Fruit fly (Drosophila melanogaster) whole organism, adult: ENCODE measurements around the gene CG32551.

ENCODE experiments used
- CG11617 ChIP-seq: fragments of 200-800 bp; sonication (Bioruptor generic); optimal IDR thresholded peaks from 2 replicates; lab custom pipeline; 2017; ENCODE audit warnings: mild to moderate bottlenecking, missing biosample characterization, missing genetic modification reagents, missing genetic modification characterization
- CG12768 ChIP-seq: fragments of 200-800 bp; sonication (Bioruptor generic); optimal IDR thresholded peaks from 2 replicates; lab custom pipeline; 2017; ENCODE audit warnings: missing biosample characterization, missing genetic modification characterization, mild to moderate bottlenecking, moderate library complexity, missing genetic modification reagents
- CG14711 ChIP-seq: fragments of 200-800 bp; sonication (Bioruptor generic); optimal IDR thresholded peaks from 2 replicates; lab custom pipeline; 2018; ENCODE audit warnings: missing biosample characterization, mild to moderate bottlenecking, missing genetic modification characterization, moderate library complexity
- CG1620 ChIP-seq: fragments of 200-800 bp; sonication (Bioruptor generic); optimal IDR thresholded peaks from 2 replicates; lab custom pipeline; 2016; ENCODE audit warnings: missing biosample characterization, missing genetic modification characterization
- CG33017 ChIP-seq: fragments of 200-800 bp; sonication (Bioruptor generic); optimal IDR thresholded peaks from 2 replicates; lab custom pipeline; 2018; ENCODE audit warnings: missing biosample characterization, mild to moderate bottlenecking, missing genetic modification characterization, moderate library complexity
- CG5204 ChIP-seq: fragments of 200-800 bp; sonication (Bioruptor generic); optimal IDR thresholded peaks from 2 replicates; lab custom pipeline; 2016; ENCODE audit warnings: missing biosample characterization, missing genetic modification characterization
- CG7045 ChIP-seq: fragments of 200-800 bp; sonication (Bioruptor generic); optimal IDR thresholded peaks from 2 replicates; lab custom pipeline; 2017; ENCODE audit warnings: missing biosample characterization, mild to moderate bottlenecking, missing genetic modification characterization
- CG7101 ChIP-seq: fragments of 200-800 bp; sonication (Bioruptor generic); optimal IDR thresholded peaks from 2 replicates; lab custom pipeline; 2018; ENCODE audit warnings: missing biosample characterization, mild to moderate bottlenecking, missing genetic modification characterization, moderate library complexity
- Clk ChIP-seq: fragments of 200-800 bp; sonication (Bioruptor generic); optimal IDR thresholded peaks from 2 replicates; lab custom pipeline; 2017; ENCODE audit warnings: missing biosample characterization, missing genetic modification characterization
- Crg-1 ChIP-seq: fragments of 200-800 bp; sonication (Bioruptor generic); optimal IDR thresholded peaks from 2 replicates; lab custom pipeline; 2016; ENCODE audit warnings: missing biosample characterization, missing genetic modification characterization
- Hr96 ChIP-seq: fragments of 200-800 bp; sonication (Bioruptor generic); optimal IDR thresholded peaks from 2 replicates; lab custom pipeline; 2016; ENCODE audit warnings: missing biosample characterization, missing genetic modification characterization
- Mnt ChIP-seq: fragments of 200-800 bp; sonication (Bioruptor generic); optimal IDR thresholded peaks from 2 replicates; lab custom pipeline; 2016; ENCODE audit warnings: missing biosample characterization, mild to moderate bottlenecking, missing genetic modification characterization
- bab1 ChIP-seq: fragments of 200-800 bp; sonication (Bioruptor generic); optimal IDR thresholded peaks from 3 replicates; lab custom pipeline; 2019; ENCODE audit warnings: missing biosample characterization, mild to moderate bottlenecking, missing genetic modification characterization, moderate library complexity
- cic ChIP-seq: fragments of 200-800 bp; sonication (Bioruptor generic); optimal IDR thresholded peaks from 2 replicates; lab custom pipeline; 2017; ENCODE audit warnings: missing biosample characterization, mild to moderate bottlenecking, missing genetic modification characterization, moderate library complexity
- cnc ChIP-seq, 2 experiments: fragments of >200 bp; optimal IDR thresholded peaks; 2 replicates each; lab custom pipeline; 2017
- kay ChIP-seq: fragments of 200-800 bp; sonication (Bioruptor generic); peaks from one replicate; lab custom pipeline; 2016; ENCODE audit warnings: missing biosample characterization, missing genetic modification characterization, borderline replicate concordance
- ovo ChIP-seq: fragments of 200-800 bp; sonication (Bioruptor generic); optimal IDR thresholded peaks from 2 replicates; lab custom pipeline; 2016; ENCODE audit warnings: missing biosample characterization, missing genetic modification characterization
- pad ChIP-seq: fragments of 200-800 bp; sonication (Bioruptor generic); optimal IDR thresholded peaks from 3 replicates; lab custom pipeline; 2017; ENCODE audit warnings: missing biosample characterization, missing genetic modification characterization, mild to moderate bottlenecking, moderate library complexity, missing genetic modification reagents
- tj ChIP-seq: fragments of 200-800 bp; sonication (Bioruptor generic); optimal IDR thresholded peaks from 3 replicates; lab custom pipeline; 2017; ENCODE audit warnings: missing biosample characterization, mild to moderate bottlenecking, missing genetic modification characterization, moderate library complexity
- toe ChIP-seq: fragments of 200-800 bp; sonication (Bioruptor generic); optimal IDR thresholded peaks from 2 replicates; lab custom pipeline; 2016; ENCODE audit warnings: missing biosample characterization, missing genetic modification characterization

Gene CG32551

dm6 chrX:18422112-18422511 is 16.6 kb upstream of the CG32551 start, which contains the start of gene CG42323:
Gene CG42323 (plus strand): TSS chrX:18422413.
- TF ChIP-seq CG7101 (tag; lab: Kevin White, UChicago) (no peak), ovo (GFP tag; lab: Kevin White, UChicago) (no peak), Clk (GFP tag; lab: Kevin White, UChicago) (no peak), CG33017 (tag; lab: Kevin White, UChicago) (no peak), bab1 (no peak), CG11617 (GFP tag; lab: Kevin White, UChicago) (no peak), CG14711 (tag; lab: Kevin White, UChicago) (no peak), kay (GFP tag; lab: Kevin White, UChicago) (no peak), pad (no peak), CG5204 (GFP tag; lab: Kevin White, UChicago) (no peak), CG7045 (GFP tag; lab: Kevin White, UChicago) (no peak), Hr96 (GFP tag; lab: Kevin White, UChicago) (no peak), toe (GFP tag; lab: Kevin White, UChicago) (no peak), cnc (optimal IDR thresholded peaks at IDR 0.05; lab: Kevin White, UChicago) (no peak), tj (GFP tag; lab: Kevin White, UChicago) (no peak), Crg-1 (GFP tag; lab: Kevin White, UChicago) (no peak), cic (no peak), CG12768 (no peak), CG1620 (GFP tag; lab: Kevin White, UChicago) (no peak)

DNA sequence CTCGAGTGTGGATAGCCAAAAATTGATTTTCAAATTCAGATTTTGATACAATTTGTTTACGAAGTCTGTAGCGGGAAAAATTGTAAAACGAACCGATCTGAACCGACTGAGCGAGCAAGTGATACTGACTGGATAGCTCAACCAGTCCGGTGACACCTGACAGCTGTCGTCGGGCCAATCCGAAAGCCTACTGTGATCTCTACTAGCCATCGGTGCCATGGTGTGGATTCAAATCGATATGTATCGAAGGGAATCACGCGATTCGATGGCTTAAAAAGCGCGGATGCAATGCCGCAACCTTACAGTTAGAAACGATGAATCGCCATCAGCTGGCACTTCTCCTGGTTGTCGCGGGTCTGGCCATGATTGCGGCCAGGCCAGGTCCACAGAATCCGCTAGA is 1.5 kb upstream of the CG32551 start, which contains the start of gene CG6290:
TSS of gene CG6290 (plus strand) at position 301 of the 400 bp plus-strand sequence.
- TF ChIP-seq pad (no peak), bab1 (no peak), CG33017 (tag; lab: Kevin White, UChicago) (no peak)

DNA sequence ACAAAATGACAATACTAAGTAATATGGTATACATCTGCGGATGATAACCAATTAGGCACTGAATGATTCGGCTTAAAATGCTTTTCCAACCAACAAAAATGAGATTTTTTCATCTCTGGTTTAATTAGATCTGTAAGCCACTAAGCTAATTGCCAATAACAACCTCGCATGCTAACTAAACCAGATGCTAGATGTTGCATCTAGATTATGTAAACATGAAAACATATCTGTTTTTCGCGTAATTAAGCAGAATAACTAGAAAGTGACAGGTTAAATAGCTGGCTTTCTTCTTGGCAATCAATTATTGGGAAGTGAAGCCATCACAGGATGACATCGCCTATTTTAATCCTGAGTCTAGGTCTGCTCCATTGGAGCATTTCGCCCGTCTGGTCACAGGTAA is 699 bp downstream of the CG32551 start, which contains the start of gene CG43841:
TSS of gene CG43841 (plus strand) at position 301 of the 400 bp plus-strand sequence.
- TF ChIP-seq Clk (GFP tag; lab: Kevin White, UChicago) (no peak), cic (no peak), CG1620 (GFP tag; lab: Kevin White, UChicago) (no peak), ovo (GFP tag; lab: Kevin White, UChicago) (no peak), Mnt (GFP tag; lab: Kevin White, UChicago) (no peak), tj (GFP tag; lab: Kevin White, UChicago) (no peak), CG14711 (tag; lab: Kevin White, UChicago) (no peak), CG12768 (no peak)

DNA sequence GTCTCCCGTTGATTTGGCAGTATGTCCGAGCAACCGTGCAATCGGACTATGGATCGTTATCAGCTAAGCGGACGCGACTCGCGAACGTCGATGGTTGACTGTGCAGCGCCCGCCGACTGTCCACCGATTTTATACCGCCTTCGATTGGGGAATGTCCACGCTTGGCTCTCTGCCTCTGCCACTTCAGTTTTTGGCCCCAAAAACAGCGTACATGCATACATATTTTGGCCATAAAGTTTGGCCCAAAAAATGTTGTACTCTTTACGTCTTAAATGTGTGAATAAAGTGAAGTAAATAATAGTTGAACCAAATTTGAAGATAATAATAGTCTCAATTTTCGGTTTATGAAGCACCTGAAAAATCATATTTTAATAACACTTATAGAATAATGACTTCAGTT is 1.8 kb downstream of the CG32551 start, which contains the start of gene CG32548:
TSS of gene CG32548 (minus strand) at position 101 of the 400 bp plus-strand sequence.
- no peak for TF ChIP-seq CG7045 (GFP tag; lab: Kevin White, UChicago)

DNA sequence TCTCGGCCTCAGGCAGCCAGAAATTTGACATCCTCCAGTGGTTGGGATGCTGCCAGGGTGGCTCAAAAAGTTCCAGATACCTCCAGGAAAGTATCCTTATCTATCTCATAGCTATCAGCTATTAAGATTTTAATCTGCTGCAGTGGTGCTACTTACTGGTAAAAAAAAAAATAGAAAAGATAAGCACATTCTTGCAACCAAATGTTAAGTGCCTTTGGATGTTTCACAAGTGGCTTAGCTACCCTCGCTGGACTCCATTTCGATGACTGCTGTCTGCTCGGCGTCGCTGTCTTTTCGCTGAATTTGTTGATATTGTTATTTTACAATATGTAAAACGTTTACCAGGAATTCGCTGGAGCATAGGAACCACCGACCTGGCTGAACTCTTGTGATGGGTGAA is 14.0 kb downstream of the CG32551 start:
- TF ChIP-seq CG5204 (GFP tag; lab: Kevin White, UChicago) (no peak), kay (GFP tag; lab: Kevin White, UChicago) (no peak), CG7101 (tag; lab: Kevin White, UChicago) (no peak), cic (no peak), Crg-1 (GFP tag; lab: Kevin White, UChicago) (no peak), CG7045 (GFP tag; lab: Kevin White, UChicago) (no peak)

dm6 chrX:18460318-18460717 is 21.6 kb downstream of the CG32551 start, which contains the start of gene CG43843:
Gene CG43843 (minus strand): TSS chrX:18460418.
- no peak for TF ChIP-seq CG1620 (GFP tag; lab: Kevin White, UChicago)
- TF ChIP-seq cic: no peak

- TF ChIP-seq CG11617 (GFP tag; lab: Kevin White, UChicago): no peak
- TF ChIP-seq cic: no peak
- no peak for TF ChIP-seq CG33017 (tag; lab: Kevin White, UChicago)
- no peak for TF ChIP-seq ovo (GFP tag; lab: Kevin White, UChicago)
- TF ChIP-seq pad: no peak
- TF ChIP-seq bab1: no peak
These were observed 29.2 kb downstream of the CG32551 start for dm6 chrX:18467881-18468280.

DNA sequence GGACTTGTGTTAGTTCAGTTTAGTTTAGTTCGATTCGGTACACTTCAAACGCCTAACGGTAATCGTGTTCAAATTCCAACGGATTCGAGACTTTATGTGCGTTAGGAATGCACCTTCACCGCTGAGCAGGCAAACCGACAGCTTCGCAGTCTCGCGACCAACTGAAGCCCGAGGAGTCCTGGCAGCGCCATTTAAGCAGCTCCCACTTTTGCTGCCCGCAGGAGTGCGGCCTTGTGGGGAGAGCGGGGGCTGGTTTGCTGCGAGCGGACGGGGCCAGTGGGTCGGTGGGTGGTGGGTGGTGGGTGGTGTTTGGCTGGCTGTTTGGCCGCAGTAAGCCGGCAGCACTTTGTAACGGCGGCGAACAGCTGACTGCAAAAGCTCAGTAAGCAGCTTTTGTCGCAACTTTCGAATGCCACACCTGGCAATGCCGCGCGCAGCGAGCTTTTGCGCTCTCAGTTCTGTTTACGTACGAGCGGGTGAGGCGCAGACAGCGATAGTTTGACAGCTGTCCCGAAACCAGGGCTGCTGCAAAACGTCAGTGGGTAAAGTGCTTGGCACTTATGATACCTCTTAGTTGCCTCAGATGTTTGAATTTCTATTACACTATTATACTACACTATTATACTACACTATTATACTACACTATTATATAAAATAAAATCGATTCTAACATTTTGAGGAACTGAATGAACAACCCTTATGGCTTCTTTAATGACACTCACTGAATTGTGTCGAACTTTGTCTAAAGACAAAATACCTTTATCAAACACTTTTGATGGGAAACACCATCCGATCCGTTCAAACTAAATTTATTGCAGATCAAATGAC is 40.9 kb downstream of the CG32551 start, which contains the start of gene CG32547:
TSS of gene CG32547 (minus strand) at position 181 of the 828 bp plus-strand sequence.
- no peak for TF ChIP-seq kay (GFP tag; lab: Kevin White, UChicago)
- no peak for TF ChIP-seq CG1620 (GFP tag; lab: Kevin White, UChicago)
- TF ChIP-seq CG11617 (GFP tag; lab: Kevin White, UChicago): no peak
- no peak for TF ChIP-seq CG33017 (tag; lab: Kevin White, UChicago)
- TF ChIP-seq tj (GFP tag; lab: Kevin White, UChicago): no peak
- peak; percentile 15 for TF ChIP-seq pad
- peak; percentile 29 for TF ChIP-seq CG14711 (tag; lab: Kevin White, UChicago)
- TF ChIP-seq toe (GFP tag; lab: Kevin White, UChicago): no peak
- TF ChIP-seq CG7101 (tag; lab: Kevin White, UChicago): peak; percentile 0
- no peak for TF ChIP-seq Mnt (GFP tag; lab: Kevin White, UChicago)
- peak; percentile 57 for TF ChIP-seq bab1
- TF ChIP-seq Hr96 (GFP tag; lab: Kevin White, UChicago): no peak
- TF ChIP-seq CG5204 (GFP tag; lab: Kevin White, UChicago): no peak
- no peak for TF ChIP-seq ovo (GFP tag; lab: Kevin White, UChicago)
